Fruit fly (Drosophila melanogaster) whole organism, embryonic: Measurements from ENCODE around the gene tank.

ENCODE experiments used
- Atf6 ChIP-seq: fragments of 200-800 bp; sonication (Bioruptor generic); IDR thresholded peaks from 2 replicates; pipeline ENCODE4 v1.3.6; 2022; ENCODE audit warnings: missing biosample characterization, missing genetic modification characterization
- B-H2 ChIP-seq: fragments of 200-800 bp; sonication (Bioruptor generic); optimal IDR thresholded peaks from 2 replicates; lab custom pipeline; 2018; ENCODE audit warnings: missing biosample characterization, mild to moderate bottlenecking, missing genetic modification characterization
- BtbVII ChIP-seq: fragments of 200-800 bp; sonication (Bioruptor generic); optimal IDR thresholded peaks from 3 replicates; lab custom pipeline; 2017; ENCODE audit warnings: missing biosample characterization, mild to moderate bottlenecking, missing genetic modification characterization
- CG10366 ChIP-seq: fragments of 200-800 bp; sonication (Bioruptor generic); IDR thresholded peaks from 2 replicates; pipeline ENCODE4 v1.3.6; 2022; ENCODE audit warnings: missing biosample characterization, missing genetic modification characterization
- CG11085 ChIP-seq: fragments of 200-800 bp; sonication (Bioruptor generic); IDR thresholded peaks from 2 replicates; pipeline ENCODE4 v1.3.6; 2022; ENCODE audit warnings: missing biosample characterization, missing genetic modification characterization
- CG11093 ChIP-seq: fragments of 200-800 bp; sonication (Bioruptor generic); IDR thresholded peaks from 3 replicates; pipeline ENCODE4 v1.3.6; 2022; ENCODE audit warnings: missing biosample characterization, missing genetic modification characterization
- CG13296 ChIP-seq: fragments of 200-800 bp; sonication (Bioruptor generic); optimal IDR thresholded peaks from 3 replicates; lab custom pipeline; 2018; ENCODE audit warnings: missing biosample characterization, mild to moderate bottlenecking, missing genetic modification characterization
- CG13775 ChIP-seq: fragments of 200-800 bp; sonication (Bioruptor generic); optimal IDR thresholded peaks from 3 replicates; lab custom pipeline; 2017; ENCODE audit warnings: missing biosample characterization, mild to moderate bottlenecking, missing genetic modification characterization
- CG14050 ChIP-seq: fragments of 200-800 bp; sonication (Bioruptor generic); IDR thresholded peaks from 3 replicates; pipeline ENCODE4 v1.3.6; 2022; ENCODE audit warnings: missing biosample characterization, missing genetic modification characterization
- CG15269 ChIP-seq: fragments of 200-800 bp; sonication (Bioruptor generic); optimal IDR thresholded peaks from 2 replicates; lab custom pipeline; 2018; ENCODE audit warnings: missing biosample characterization, mild to moderate bottlenecking, missing genetic modification characterization, moderate library complexity
- CG15696 ChIP-seq: fragments of 200-800 bp; sonication (Bioruptor generic); optimal IDR thresholded peaks from 2 replicates; lab custom pipeline; 2019; ENCODE audit warnings: missing biosample characterization, mild to moderate bottlenecking, missing genetic modification characterization, moderate library complexity
- CG17359 ChIP-seq: fragments of 200-800 bp; sonication (Bioruptor generic); optimal IDR thresholded peaks from 3 replicates; lab custom pipeline; 2018; ENCODE audit warnings: missing biosample characterization, mild to moderate bottlenecking, missing genetic modification characterization, moderate library complexity
- CG17912 ChIP-seq: fragments of 200-800 bp; sonication (Bioruptor generic); optimal IDR thresholded peaks from 2 replicates; lab custom pipeline; 2018; ENCODE audit warnings: missing biosample characterization, mild to moderate bottlenecking, missing genetic modification characterization
- CG3847 ChIP-seq: fragments of 200-800 bp; sonication (Bioruptor generic); IDR thresholded peaks from 2 replicates; pipeline ENCODE4 v1.3.6; 2022; ENCODE audit warnings: missing biosample characterization, missing genetic modification characterization
- CG5245 ChIP-seq: fragments of 200-800 bp; sonication (Bioruptor generic); optimal IDR thresholded peaks from 3 replicates; lab custom pipeline; 2016; ENCODE audit warnings: missing biosample characterization, missing genetic modification characterization
- CG6254 ChIP-seq: fragments of 200-800 bp; sonication (Bioruptor generic); optimal IDR thresholded peaks from 3 replicates; lab custom pipeline; 2017; ENCODE audit warnings: mild to moderate bottlenecking, missing biosample characterization, missing genetic modification reagents, missing genetic modification characterization
- CG6791 ChIP-seq: fragments of 200-800 bp; sonication (Bioruptor generic); IDR thresholded peaks from 3 replicates; pipeline ENCODE4 v1.3.6; 2022; ENCODE audit warnings: missing biosample characterization, missing genetic modification characterization; ENCODE audit not compliant: partially characterized antibody
- CG8281 ChIP-seq: fragments of 200-800 bp; sonication (Bioruptor generic); optimal IDR thresholded peaks from 2 replicates; lab custom pipeline; 2018; ENCODE audit warnings: missing biosample characterization, mild to moderate bottlenecking, missing genetic modification characterization, moderate library complexity
- CG8478 ChIP-seq: fragments of >200 bp; optimal IDR thresholded peaks from 2 replicates; lab custom pipeline; 2018
- CG9437 ChIP-seq: fragments of 200-800 bp; sonication (Bioruptor generic); optimal IDR thresholded peaks from 2 replicates; lab custom pipeline; 2018; ENCODE audit warnings: missing biosample characterization, mild to moderate bottlenecking, missing genetic modification characterization
- CG9727 ChIP-seq: fragments of 200-800 bp; sonication (Bioruptor generic); optimal IDR thresholded peaks from 3 replicates; lab custom pipeline; 2017; ENCODE audit warnings: missing biosample characterization, mild to moderate bottlenecking, missing genetic modification characterization
- CrebB ChIP-seq: fragments of 200-800 bp; sonication (Bioruptor generic); optimal IDR thresholded peaks from 3 replicates; lab custom pipeline; 2018; ENCODE audit warnings: missing biosample characterization, mild to moderate bottlenecking, missing genetic modification characterization
- D19A ChIP-seq: fragments of 200-800 bp; optimal IDR thresholded peaks from 3 replicates; lab custom pipeline; 2019; ENCODE audit warnings: missing biosample characterization, mild to moderate bottlenecking, missing genetic modification characterization, moderate library complexity
- Dad ChIP-seq: fragments of 200-800 bp; sonication (Bioruptor generic); optimal IDR thresholded peaks from 3 replicates; lab custom pipeline; 2016; ENCODE audit warnings: missing biosample characterization, missing genetic modification characterization
- Dll ChIP-seq: fragments of 200-800 bp; sonication (Bioruptor generic); IDR thresholded peaks from 4 replicates; pipeline ENCODE4 v1.3.6; 2022; ENCODE audit warnings: missing biosample characterization, missing genetic modification characterization; ENCODE audit not compliant: partially characterized antibody
- Fer3 ChIP-seq: fragments of 200-800 bp; sonication (Bioruptor generic); optimal IDR thresholded peaks from 2 replicates; lab custom pipeline; 2018; ENCODE audit warnings: missing biosample characterization, mild to moderate bottlenecking, missing genetic modification characterization, moderate library complexity
- MBD-R2 ChIP-seq: fragments of 200-800 bp; sonication (Bioruptor generic); IDR thresholded peaks from 2 replicates; pipeline ENCODE4 v1.3.6; 2022; ENCODE audit warnings: missing biosample characterization, missing genetic modification characterization
- Poxn ChIP-seq: fragments of 200-800 bp; sonication (Bioruptor generic); IDR thresholded peaks from 2 replicates; pipeline ENCODE4 v1.3.6; 2022; ENCODE audit warnings: missing biosample characterization, missing genetic modification characterization
- Rfx ChIP-seq: fragments of 200-800 bp; sonication (Bioruptor generic); IDR thresholded peaks from 2 replicates; pipeline ENCODE4 v1.3.6; 2022; ENCODE audit warnings: missing biosample characterization, missing genetic modification characterization
- Side ChIP-seq: fragments of 200-800 bp; sonication (Bioruptor generic); optimal IDR thresholded peaks from 2 replicates; lab custom pipeline; 2016; ENCODE audit warnings: missing biosample characterization, missing genetic modification characterization
- Spps ChIP-seq: fragments of 200-800 bp; sonication (Bioruptor generic); optimal IDR thresholded peaks from 2 replicates; lab custom pipeline; 2018; ENCODE audit warnings: missing biosample characterization, mild to moderate bottlenecking, missing genetic modification characterization
- bab2 ChIP-seq: fragments of 200-800 bp; sonication (Bioruptor generic); optimal IDR thresholded peaks from 2 replicates; lab custom pipeline; 2016; ENCODE audit warnings: missing biosample characterization, missing genetic modification characterization
- bsh ChIP-seq, 2 experiments: fragments of 200-800 bp; sonication (Bioruptor generic); optimal IDR thresholded peaks; 2 replicates each; lab custom pipeline; 2017 to 2018; ENCODE audit warnings: mild to moderate bottlenecking in 2 of 2, missing biosample characterization in 2 of 2, missing genetic modification characterization in 2 of 2, moderate library complexity in 1 of 2
- btn ChIP-seq: fragments of 200-800 bp; sonication (Bioruptor generic); optimal IDR thresholded peaks from 2 replicates; lab custom pipeline; 2016; ENCODE audit warnings: missing biosample characterization, missing genetic modification characterization
- crp ChIP-seq, 2 experiments: fragments of 200-800 bp; sonication (Bioruptor generic); optimal IDR thresholded peaks; 2 replicates in 1 of 2; 3 replicates in 1 of 2; lab custom pipeline; 2017; ENCODE audit warnings: missing biosample characterization in 2 of 2, missing genetic modification characterization in 2 of 2, mild to moderate bottlenecking in 1 of 2, moderate library complexity in 1 of 2
- dpn ChIP-seq, 2 experiments: fragments of 200-800 bp; sonication (Bioruptor generic); optimal IDR thresholded peaks; 3 replicates each; lab custom pipeline; 2016; ENCODE audit warnings: missing biosample characterization in 2 of 2, missing genetic modification characterization in 2 of 2
- esg ChIP-seq: fragments of 200-800 bp; sonication (Bioruptor generic); conservative IDR thresholded peaks from 2 replicates; pipeline ENCODE4 v1.3.6; 2022; ENCODE audit warnings: missing biosample characterization, missing genetic modification characterization
- eve ChIP-seq, 2 experiments: fragments of >200 bp; optimal IDR thresholded peaks; 2 replicates each; lab custom pipeline; 2017; ENCODE audit warnings: missing biosample characterization in 2 of 2, missing genetic modification characterization in 2 of 2
- ewg ChIP-seq: fragments of 200-800 bp; sonication (Bioruptor generic); optimal IDR thresholded peaks from 3 replicates; lab custom pipeline; 2017; ENCODE audit warnings: mild to moderate bottlenecking, missing biosample characterization, missing genetic modification reagents, missing genetic modification characterization
- eyg ChIP-seq: fragments of 200-800 bp; sonication (Bioruptor generic); optimal IDR thresholded peaks from 3 replicates; lab custom pipeline; 2016; ENCODE audit warnings: missing biosample characterization, missing genetic modification characterization
- fd64A ChIP-seq: fragments of 200-800 bp; sonication (Bioruptor generic); optimal IDR thresholded peaks from 3 replicates; lab custom pipeline; 2018; ENCODE audit warnings: missing biosample characterization, mild to moderate bottlenecking, missing genetic modification characterization
- fru ChIP-seq: fragments of >200 bp; optimal IDR thresholded peaks from 2 replicates; lab custom pipeline; 2017
- kni ChIP-seq: fragments of 200-800 bp; sonication (Bioruptor generic); optimal IDR thresholded peaks from 3 replicates; lab custom pipeline; 2017; ENCODE audit warnings: mild to moderate bottlenecking, missing biosample characterization, missing genetic modification reagents, missing genetic modification characterization
- prd ChIP-seq, 3 experiments: fragments of >200 bp in 2 of 3; fragments of 200-800 bp in 1 of 3; sonication (Bioruptor generic) in 1 of 3; optimal IDR thresholded peaks in 2 of 3; IDR thresholded peaks in 1 of 3; 2 replicates in 2 of 3; 3 replicates in 1 of 3; pipeline versions ENCODE4 v1.3.6 to Lab custom; 2017 to 2022; ENCODE audit warnings: missing biosample characterization in 1 of 3, missing genetic modification characterization in 1 of 3
- sob ChIP-seq: fragments of 200-800 bp; sonication (Bioruptor generic); IDR thresholded peaks from 2 replicates; pipeline ENCODE4 v1.3.6; 2022; ENCODE audit warnings: missing biosample characterization, missing genetic modification characterization
- stc ChIP-seq: fragments of 200-800 bp; sonication (Bioruptor generic); IDR thresholded peaks from 2 replicates; pipeline ENCODE4 v1.3.6; 2022; ENCODE audit warnings: missing biosample characterization, missing genetic modification characterization
- tap ChIP-seq: fragments of 200-800 bp; optimal IDR thresholded peaks from 3 replicates; lab custom pipeline; 2019; ENCODE audit warnings: missing biosample characterization, mild to moderate bottlenecking, missing genetic modification characterization, moderate library complexity
- unpg ChIP-seq: fragments of 200-800 bp; sonication (Bioruptor generic); optimal IDR thresholded peaks from 3 replicates; lab custom pipeline; 2018; ENCODE audit warnings: missing biosample characterization, mild to moderate bottlenecking, missing genetic modification characterization, moderate library complexity
- z ChIP-seq: fragments of 200-800 bp; sonication (Bioruptor generic); IDR thresholded peaks from 3 replicates; pipeline ENCODE4 v1.3.6; 2022; ENCODE audit warnings: missing biosample characterization, missing genetic modification characterization
- zen2 ChIP-seq: fragments of 200-800 bp; sonication (Bioruptor generic); IDR thresholded peaks from 3 replicates; pipeline ENCODE4 v1.3.6; 2022; ENCODE audit warnings: missing biosample characterization, missing genetic modification characterization; ENCODE audit not compliant: partially characterized antibody

The tank gene

dm6 chr2L:4810044-4810609 is 27.7 kb downstream of the tank start (continued):
- TF ChIP-seq CG13775, result no peak
- peak; percentile 13; the same call in 1 of the 2 replicates for TF ChIP-seq CG10366 (GFP tag; lab: Robert Waterston, UW)
- peak; percentile 68 for TF ChIP-seq CrebB (tag; lab: Kevin White, UChicago)
- TF ChIP-seq esg (GFP tag; lab: Robert Waterston, UW), result no peak
- TF ChIP-seq dpn (GFP tag; optimal IDR thresholded peaks at IDR 0.05; lab: Kevin White, UChicago), result peak; percentile 8 to 64
- peak; percentile 65 for TF ChIP-seq CG8478
- TF ChIP-seq MBD-R2, result peak; percentile 17; the same call in 1 of the 2 replicates
- peak in 1 of 2 experiments; percentile 48 for TF ChIP-seq crp (GFP tag; optimal IDR thresholded peaks at IDR 0.05; lab: Kevin White, UChicago)
- TF ChIP-seq CG14050 (GFP tag; lab: Robert Waterston, UW), result no peak
- no peak for TF ChIP-seq Poxn (GFP tag; lab: Robert Waterston, UW)
- TF ChIP-seq Fer3 (tag; lab: Kevin White, UChicago), result peak; percentile 35
- TF ChIP-seq Dad, result peak; percentile 37
- TF ChIP-seq sob (GFP tag; lab: Robert Waterston, UW), result peak; percentile 68
- peak; percentile 68 for TF ChIP-seq CG6791 (GFP tag; lab: Robert Waterston, UW)
- TF ChIP-seq Atf6, result peak; percentile 73
- TF ChIP-seq Spps, result peak; percentile 8
- peak; percentile 33 for TF ChIP-seq CG3847 (GFP tag; lab: Robert Waterston, UW)
- TF ChIP-seq unpg (GFP tag; lab: Kevin White, UChicago), result peak; percentile 52
- TF ChIP-seq D19A (tag; lab: Kevin White, UChicago), result peak; percentile 81
- no peak; the same call in 1 of the 2 replicates for TF ChIP-seq CG11085 (GFP tag; lab: Robert Waterston, UW)
- no peak for TF ChIP-seq CG5245 (GFP tag; lab: Kevin White, UChicago)
- TF ChIP-seq CG11093 (GFP tag; lab: Robert Waterston, UW), result no peak
- no peak for TF ChIP-seq eve (GFP tag; optimal IDR thresholded peaks at IDR 0.05; lab: Kevin White, UChicago)
- no peak for TF ChIP-seq eyg (GFP tag; lab: Kevin White, UChicago)
- no peak for TF ChIP-seq BtbVII
- peak; percentile 79 for TF ChIP-seq CG17912
- TF ChIP-seq Dll, result peak; percentile 52; the same call in 3 of the 4 replicates
- TF ChIP-seq bab2, result no peak
- no peak for TF ChIP-seq CG9437 (GFP tag; lab: Kevin White, UChicago)
- peak; percentile 51 for TF ChIP-seq CG6254 (GFP tag; lab: Kevin White, UChicago)
- peak; percentile 25 for TF ChIP-seq tap (tag; lab: Kevin White, UChicago)
- TF ChIP-seq CG15696, result no peak
- TF ChIP-seq Side (GFP tag; lab: Kevin White, UChicago), result peak; percentile 26
- no peak for TF ChIP-seq zen2 (GFP tag; lab: Robert Waterston, UW)
- no peak for TF ChIP-seq btn (GFP tag; lab: Kevin White, UChicago)
- TF ChIP-seq fd64A, result no peak
- no peak for TF ChIP-seq CG8281 (tag; lab: Kevin White, UChicago)
- TF ChIP-seq ewg (GFP tag; lab: Kevin White, UChicago), result peak; percentile 30
- peak; percentile 95 for TF ChIP-seq kni
- TF ChIP-seq z (GFP tag; lab: Robert Waterston, UW), result peak; percentile 53; the same call in 1 of the 3 replicates
- TF ChIP-seq prd (optimal IDR thresholded peaks at IDR 0.05; lab: Kevin White, UChicago), result no peak
- peak; percentile 26; the same call in 1 of the 3 replicates for TF ChIP-seq prd (GFP tag; IDR thresholded peaks at IDR 0.05; lab: Robert Waterston, UW)
- TF ChIP-seq CG9727 (GFP tag; lab: Kevin White, UChicago), result peak; percentile 25
- TF ChIP-seq bsh (GFP tag; optimal IDR thresholded peaks at IDR 0.05; lab: Kevin White, UChicago), result peak in 1 of 2 experiments; percentile 55
- TF ChIP-seq CG13296 (GFP tag; lab: Kevin White, UChicago), result no peak
- peak; percentile 73 for TF ChIP-seq Rfx
- TF ChIP-seq CG17359 (tag; lab: Kevin White, UChicago), result no peak
- peak; percentile 71 for TF ChIP-seq B-H2
- peak; percentile 27; the same call in 1 of the 2 replicates for TF ChIP-seq stc
- peak; percentile 58 for TF ChIP-seq CG15269 (tag; lab: Kevin White, UChicago)
- no peak for TF ChIP-seq fru
